Worm (Caenorhabditis elegans) whole organism, mixed stage, embryonic: ENCODE measurements around the gene srx-133.

Experiments used
- M03D4.4 ChIP-seq: sonication (generic microtip); optimal IDR thresholded peaks from 2 replicates; lab custom pipeline; 2017; ENCODE audit warnings: mild to moderate bottlenecking, missing genetic modification characterization, missing compliant biosample characterization
- bed-3 ChIP-seq: fragments of 200-800 bp; sonication (Bioruptor generic); optimal IDR thresholded peaks from 3 replicates; lab custom pipeline; 2018; ENCODE audit warnings: mild to moderate bottlenecking, missing genetic modification characterization, moderate library complexity, missing compliant biosample characterization
- blmp-1 ChIP-seq: fragments of 150-350 bp; optimal IDR thresholded peaks from 2 replicates; lab custom pipeline; 2014; ENCODE audit warnings: missing biosample characterization, missing genetic modification characterization
- ceh-39 ChIP-seq: fragments of 150-350 bp; optimal IDR thresholded peaks from 2 replicates; lab custom pipeline; 2014; ENCODE audit warnings: missing biosample characterization, missing genetic modification characterization
- ceh-43 ChIP-seq: fragments of 200-800 bp; sonication (Bioruptor generic); optimal IDR thresholded peaks from 2 replicates; lab custom pipeline; 2018; ENCODE audit warnings: mild to moderate bottlenecking, missing genetic modification characterization, moderate library complexity, missing compliant biosample characterization
- ceh-83 ChIP-seq: fragments of 200-800 bp; sonication (Bioruptor generic); optimal IDR thresholded peaks from 2 replicates; lab custom pipeline; 2018; ENCODE audit warnings: mild to moderate bottlenecking, missing genetic modification characterization, missing compliant biosample characterization
- ces-1 ChIP-seq: fragments of 150-350 bp; optimal IDR thresholded peaks from 2 replicates; lab custom pipeline; 2014; ENCODE audit warnings: missing biosample characterization, missing genetic modification reagents, missing genetic modification characterization
- cnd-1 ChIP-seq: fragments of 200-800 bp; sonication (Bioruptor generic); optimal IDR thresholded peaks from 2 replicates; lab custom pipeline; 2018; ENCODE audit warnings: mild to moderate bottlenecking, missing genetic modification characterization, missing compliant biosample characterization
- drap-1 ChIP-seq: fragments of 200-800 bp; sonication (Bioruptor generic); optimal IDR thresholded peaks from 3 replicates; lab custom pipeline; 2018; ENCODE audit warnings: mild to moderate bottlenecking, missing genetic modification characterization, missing compliant biosample characterization
- elt-1 ChIP-seq: sonication (generic microtip); optimal IDR thresholded peaks from 2 replicates; lab custom pipeline; 2017; ENCODE audit warnings: missing genetic modification characterization, mild to moderate bottlenecking, missing compliant biosample characterization, antibody characterized with exemption, moderate library complexity, borderline replicate concordance; ENCODE audit not compliant: insufficient read depth
- flh-1 ChIP-seq: fragments of 200-800 bp; sonication (Bioruptor generic); optimal IDR thresholded peaks from 2 replicates; lab custom pipeline; 2018; ENCODE audit warnings: mild to moderate bottlenecking, missing genetic modification characterization, moderate library complexity, missing compliant biosample characterization
- ham-2 ChIP-seq: fragments of 200-800 bp; sonication (Bioruptor generic); optimal IDR thresholded peaks from 2 replicates; lab custom pipeline; 2018; ENCODE audit warnings: mild to moderate bottlenecking, missing genetic modification characterization, missing compliant biosample characterization
- hlh-1 ChIP-seq: fragments of 150-350 bp; optimal IDR thresholded peaks from 2 replicates; lab custom pipeline; 2014; ENCODE audit warnings: missing biosample characterization, missing genetic modification reagents, missing genetic modification characterization
- lin-13 ChIP-seq: fragments of 150-350 bp; optimal IDR thresholded peaks from 2 replicates; lab custom pipeline; 2014; ENCODE audit warnings: missing biosample characterization, missing genetic modification characterization
- lin-32 ChIP-seq: fragments of 200-800 bp; sonication (Bioruptor generic); optimal IDR thresholded peaks from 2 replicates; lab custom pipeline; 2018; ENCODE audit warnings: mild to moderate bottlenecking, missing genetic modification characterization, missing compliant biosample characterization
- mab-5 ChIP-seq: fragments of 150-350 bp; optimal IDR thresholded peaks from 2 replicates; lab custom pipeline; 2014; ENCODE audit warnings: missing biosample characterization, missing genetic modification characterization
- mls-2 ChIP-seq: sonication (generic microtip); optimal IDR thresholded peaks from 2 replicates; lab custom pipeline; 2016; ENCODE audit warnings: mild to moderate bottlenecking, missing genetic modification characterization, moderate library complexity, missing compliant biosample characterization
- nhr-12 ChIP-seq: fragments of 150-350 bp; optimal IDR thresholded peaks from 2 replicates; lab custom pipeline; 2014; ENCODE audit warnings: missing biosample characterization, missing genetic modification characterization
- nhr-28 ChIP-seq: fragments of 150-350 bp; optimal IDR thresholded peaks from 2 replicates; lab custom pipeline; 2014; ENCODE audit warnings: missing biosample characterization, missing genetic modification characterization
- nhr-76 ChIP-seq: sonication (generic microtip); optimal IDR thresholded peaks from 2 replicates; lab custom pipeline; 2017; ENCODE audit warnings: missing biosample characterization, missing genetic modification characterization
- pha-4 ChIP-seq: fragments of 150-350 bp; optimal IDR thresholded peaks from 2 replicates; lab custom pipeline; 2018; ENCODE audit warnings: missing biosample characterization, missing genetic modification reagents, missing genetic modification characterization
- sem-2 ChIP-seq: fragments of 200-800 bp; sonication (Bioruptor generic); optimal IDR thresholded peaks from 2 replicates; lab custom pipeline; 2018; ENCODE audit warnings: mild to moderate bottlenecking, missing genetic modification characterization, missing compliant biosample characterization
- snpc-4 ChIP-seq: fragments of 150-350 bp; optimal IDR thresholded peaks from 2 replicates; lab custom pipeline; 2014; ENCODE audit warnings: missing biosample characterization, missing genetic modification characterization
- sptf-1 ChIP-seq: sonication (generic microtip); optimal IDR thresholded peaks from 2 replicates; lab custom pipeline; 2017; ENCODE audit warnings: mild to moderate bottlenecking, missing genetic modification characterization, moderate library complexity, missing compliant biosample characterization
- tbx-8 ChIP-seq: fragments of 200-800 bp; sonication (Bioruptor generic); optimal IDR thresholded peaks from 2 replicates; lab custom pipeline; 2018; ENCODE audit warnings: mild to moderate bottlenecking, missing genetic modification characterization, moderate library complexity, missing compliant biosample characterization
- unc-39 ChIP-seq: fragments of 150-350 bp; optimal IDR thresholded peaks from 2 replicates; lab custom pipeline; 2014; ENCODE audit warnings: missing biosample characterization, missing genetic modification characterization
- unc-62 ChIP-seq: fragments of 150-350 bp; optimal IDR thresholded peaks from 2 replicates; lab custom pipeline; 2014; ENCODE audit warnings: missing biosample characterization, missing genetic modification reagents, missing genetic modification characterization
- zip-8 ChIP-seq: fragments of 150-350 bp; optimal IDR thresholded peaks from 2 replicates; lab custom pipeline; 2014; ENCODE audit warnings: missing biosample characterization, missing genetic modification characterization
- ztf-11 ChIP-seq: fragments of 150-350 bp; optimal IDR thresholded peaks from 2 replicates; lab custom pipeline; 2014; ENCODE audit warnings: missing biosample characterization, missing genetic modification characterization

srx-133 gene

DNA sequence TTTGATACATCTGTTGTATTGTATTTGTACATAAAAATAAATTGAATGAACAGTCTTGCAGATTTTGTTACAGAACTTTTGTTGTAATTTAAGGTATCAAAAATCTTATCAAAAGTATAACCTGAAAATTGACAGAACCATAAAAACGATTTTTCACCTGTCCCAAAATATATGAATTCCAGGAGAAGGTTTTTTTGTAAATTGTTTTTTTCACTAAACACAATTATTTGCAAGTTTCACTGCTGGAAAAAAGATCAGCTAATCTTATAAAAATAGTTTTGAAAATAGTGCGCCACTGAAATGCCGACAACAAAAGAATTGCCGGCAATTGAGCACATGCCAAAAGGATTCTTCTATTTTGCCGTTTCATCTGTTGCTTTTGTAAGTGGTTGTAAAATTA, 5.3 kb upstream of the srx-133 start, which contains the start of gene srx-130:
Gene srx-130 (plus strand): TSS at position 301 of the 400 bp plus-strand sequence.
- TF ChIP-seq elt-1 (tag; lab: Kevin White, UChicago), result no peak
- TF ChIP-seq snpc-4, result no peak
- TF ChIP-seq sem-2 (GFP tag; lab: Kevin White, UChicago), result no peak
- no peak for TF ChIP-seq nhr-76 (tag; lab: Kevin White, UChicago)
- TF ChIP-seq ceh-39, result no peak
- no peak for TF ChIP-seq drap-1 (GFP tag; lab: Kevin White, UChicago)
- no peak for TF ChIP-seq ceh-43

ce11 chrV:13845136-13845535, 3.3 kb upstream of the srx-133 start, which contains the start of gene srx-131:
TSS of gene srx-131 (plus strand) at chrV:13845436.
- TF ChIP-seq mab-5 (tag; lab: Kevin White, UChicago) (no peak), ham-2 (GFP tag; lab: Kevin White, UChicago) (no peak), pha-4 (tag; lab: Kevin White, UChicago) (no peak), flh-1 (GFP tag; lab: Kevin White, UChicago) (no peak)

ce11 chrV:13850170-13850569, 1.7 kb downstream of the srx-133 start, which contains the start of gene hpx-2:
TSS of gene hpx-2 (plus strand) at chrV:13850470.
- TF ChIP-seq sem-2 (GFP tag; lab: Kevin White, UChicago), result no peak
- no peak for TF ChIP-seq pha-4 (tag; lab: Kevin White, UChicago)
- TF ChIP-seq zip-8, result no peak
- no peak for TF ChIP-seq mab-5 (tag; lab: Kevin White, UChicago)
- no peak for TF ChIP-seq lin-13 (tag; lab: Kevin White, UChicago)
- TF ChIP-seq bed-3 (GFP tag; lab: Kevin White, UChicago), result no peak
- TF ChIP-seq hlh-1 (tag; lab: Kevin White, UChicago), result no peak
- TF ChIP-seq sptf-1 (tag; lab: Kevin White, UChicago), result no peak
- TF ChIP-seq elt-1 (tag; lab: Kevin White, UChicago), result no peak
- no peak for TF ChIP-seq nhr-12 (tag; lab: Kevin White, UChicago)
- TF ChIP-seq drap-1 (GFP tag; lab: Kevin White, UChicago), result no peak
- TF ChIP-seq blmp-1, result no peak
- TF ChIP-seq ceh-83 (GFP tag; lab: Kevin White, UChicago), result no peak
- TF ChIP-seq snpc-4, result no peak
- TF ChIP-seq ceh-43, result no peak
- no peak for TF ChIP-seq nhr-76 (tag; lab: Kevin White, UChicago)
- no peak for TF ChIP-seq ces-1 (GFP tag; lab: Kevin White, UChicago)
- TF ChIP-seq unc-62, result no peak

- TF ChIP-seq sptf-1 (tag; lab: Kevin White, UChicago), result no peak
- TF ChIP-seq flh-1 (GFP tag; lab: Kevin White, UChicago), result no peak
- TF ChIP-seq lin-13 (tag; lab: Kevin White, UChicago), result no peak
- TF ChIP-seq lin-32 (GFP tag; lab: Kevin White, UChicago), result no peak
- no peak for TF ChIP-seq ceh-39
- no peak for TF ChIP-seq cnd-1 (tag; lab: Kevin White, UChicago)
- TF ChIP-seq elt-1 (tag; lab: Kevin White, UChicago), result no peak
- TF ChIP-seq ham-2 (GFP tag; lab: Kevin White, UChicago), result no peak
- TF ChIP-seq nhr-28, result no peak
- no peak for TF ChIP-seq ces-1 (GFP tag; lab: Kevin White, UChicago)
- no peak for TF ChIP-seq M03D4.4 (tag; lab: Kevin White, UChicago)
Observed at ce11 chrV:13854306-13854705, 5.8 kb downstream of the srx-133 start, which contains the start of gene ttr-21. TSS of gene ttr-21 (minus strand) at chrV:13854405.

DNA sequence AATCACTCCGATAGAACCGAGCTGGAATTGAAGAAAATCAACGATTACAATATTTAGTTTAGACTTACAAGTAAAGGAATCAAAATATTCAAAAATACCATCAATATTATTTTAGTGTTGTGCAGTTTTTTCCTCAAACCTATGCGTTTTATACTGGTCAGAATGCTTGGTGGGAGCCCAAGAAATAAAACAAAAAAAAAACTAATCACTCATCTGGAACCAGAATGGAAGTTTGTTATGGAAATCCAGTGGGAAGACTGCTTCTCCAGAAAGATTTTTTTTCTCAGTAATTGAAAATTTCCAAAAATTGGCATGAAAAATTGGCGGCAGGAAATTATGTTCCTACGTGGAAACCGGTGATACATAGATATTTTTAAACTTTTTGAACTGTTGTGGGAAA, 7.9 kb downstream of the srx-133 start, which contains the start of gene srx-134:
Gene srx-134 (minus strand): TSS at position 101 of the 400 bp plus-strand sequence.
- TF ChIP-seq ceh-83 (GFP tag; lab: Kevin White, UChicago) (no peak), mab-5 (tag; lab: Kevin White, UChicago) (no peak), ztf-11 (tag; lab: Kevin White, UChicago) (no peak), cnd-1 (tag; lab: Kevin White, UChicago) (no peak), unc-39 (no peak), snpc-4 (no peak), ces-1 (GFP tag; lab: Kevin White, UChicago) (no peak), tbx-8 (GFP tag; lab: Kevin White, UChicago) (no peak), sem-2 (GFP tag; lab: Kevin White, UChicago) (no peak), mls-2 (no peak), zip-8 (no peak), ceh-39 (no peak), nhr-76 (tag; lab: Kevin White, UChicago) (no peak), drap-1 (GFP tag; lab: Kevin White, UChicago) (no peak), sptf-1 (tag; lab: Kevin White, UChicago) (no peak), pha-4 (tag; lab: Kevin White, UChicago) (no peak), unc-62 (no peak), lin-13 (tag; lab: Kevin White, UChicago) (no peak)
- TF ChIP-seq, all 35 proteins: peak for 0
